Worm (Caenorhabditis elegans) whole organism, late embryonic: ENCODE data around the gene Y113G7B.27.

Experiments
- C38D4.7 ChIP-seq: fragments of 200-800 bp; sonication (Bioruptor generic); optimal IDR thresholded peaks from 2 replicates; lab custom pipeline; 2018; ENCODE audit warnings: mild to moderate bottlenecking, missing genetic modification characterization, moderate library complexity, missing compliant biosample characterization
- F13H6.1 ChIP-seq: sonication (generic microtip); optimal IDR thresholded peaks from 2 replicates; lab custom pipeline; 2016; ENCODE audit warnings: missing genetic modification characterization, missing compliant biosample characterization
- T23F11.4 ChIP-seq: fragments of 200-800 bp; sonication (Bioruptor generic); optimal IDR thresholded peaks from 2 replicates; lab custom pipeline; 2018; ENCODE audit warnings: mild to moderate bottlenecking, missing genetic modification characterization, missing compliant biosample characterization
- Y22D7AL.16 ChIP-seq: sonication (generic microtip); optimal IDR thresholded peaks from 2 replicates; lab custom pipeline; 2016; ENCODE audit warnings: missing genetic modification characterization, missing compliant biosample characterization
- ceh-18 ChIP-seq: sonication (generic microtip); optimal IDR thresholded peaks from 2 replicates; lab custom pipeline; 2016; ENCODE audit warnings: missing genetic modification characterization, missing compliant biosample characterization
- ceh-2 ChIP-seq: sonication (generic microtip); optimal IDR thresholded peaks from 2 replicates; lab custom pipeline; 2016; ENCODE audit warnings: missing genotype, missing genetic modification characterization, missing compliant biosample characterization
- ceh-48 ChIP-seq: sonication (generic microtip); optimal IDR thresholded peaks from 2 replicates; lab custom pipeline; 2016; ENCODE audit warnings: missing genetic modification characterization, inconsistent platforms, missing compliant biosample characterization
- ceh-6 ChIP-seq: fragments of 200-800 bp; sonication (Bioruptor generic); optimal IDR thresholded peaks from 2 replicates; lab custom pipeline; 2018; ENCODE audit warnings: mild to moderate bottlenecking, missing genetic modification characterization, missing compliant biosample characterization
- che-1 ChIP-seq: sonication (generic microtip); optimal IDR thresholded peaks from 2 replicates; lab custom pipeline; 2016; ENCODE audit warnings: mild to moderate bottlenecking, missing genetic modification characterization, missing compliant biosample characterization
- elt-2 ChIP-seq: sonication (generic microtip); optimal IDR thresholded peaks from 2 replicates; lab custom pipeline; 2016; ENCODE audit warnings: missing genetic modification reagents, missing genetic modification characterization, missing compliant biosample characterization
- eyg-1 ChIP-seq: sonication (generic microtip); optimal IDR thresholded peaks from 2 replicates; lab custom pipeline; 2016; ENCODE audit warnings: missing genotype, missing genetic modification characterization, missing compliant biosample characterization
- fax-1 ChIP-seq: sonication (generic microtip); optimal IDR thresholded peaks from 2 replicates; lab custom pipeline; 2016; ENCODE audit warnings: missing genotype, missing genetic modification characterization, missing compliant biosample characterization
- fkh-10 ChIP-seq: fragments of 150-350 bp; optimal IDR thresholded peaks from 2 replicates; lab custom pipeline; 2014; ENCODE audit warnings: missing biosample characterization, missing genetic modification reagents, missing genetic modification characterization
- gmeb-2 ChIP-seq: sonication (generic microtip); optimal IDR thresholded peaks from 2 replicates; lab custom pipeline; 2016; ENCODE audit warnings: missing genetic modification characterization, inconsistent platforms, missing compliant biosample characterization
- hlh-30 ChIP-seq: sonication (generic microtip); optimal IDR thresholded peaks from 2 replicates; lab custom pipeline; 2017; ENCODE audit warnings: antibody characterized with exemption, missing genetic modification characterization, missing compliant biosample characterization; ENCODE audit not compliant: insufficient read depth
- hlh-6 ChIP-seq: sonication (generic microtip); optimal IDR thresholded peaks from 2 replicates; lab custom pipeline; 2016; ENCODE audit warnings: missing genotype, missing genetic modification characterization, missing compliant biosample characterization
- hlh-8 ChIP-seq: sonication (generic microtip); optimal IDR thresholded peaks from 2 replicates; lab custom pipeline; 2016; ENCODE audit warnings: missing genotype, missing genetic modification characterization, missing compliant biosample characterization
- lim-6 ChIP-seq: sonication (generic microtip); optimal IDR thresholded peaks from 2 replicates; lab custom pipeline; 2016; ENCODE audit warnings: missing genetic modification characterization, missing compliant biosample characterization
- madf-2 ChIP-seq: sonication (generic microtip); optimal IDR thresholded peaks from 2 replicates; lab custom pipeline; 2017; ENCODE audit warnings: missing genetic modification characterization, missing compliant biosample characterization
- mec-3 ChIP-seq: sonication (generic microtip); optimal IDR thresholded peaks from 2 replicates; lab custom pipeline; 2016; ENCODE audit warnings: borderline replicate concordance, missing genetic modification characterization, missing compliant biosample characterization
- nfya-1 ChIP-seq: sonication (generic microtip); optimal IDR thresholded peaks from 2 replicates; lab custom pipeline; 2017; ENCODE audit warnings: missing genetic modification characterization, mild to moderate bottlenecking, missing compliant biosample characterization, antibody characterized with exemption, moderate library complexity
- nhr-232 ChIP-seq: sonication (generic microtip); optimal IDR thresholded peaks from 2 replicates; lab custom pipeline; 2016; ENCODE audit warnings: missing genetic modification characterization, missing compliant biosample characterization
- odd-2 ChIP-seq: sonication (generic microtip); optimal IDR thresholded peaks from 2 replicates; lab custom pipeline; 2017; ENCODE audit warnings: antibody characterized with exemption, mild to moderate bottlenecking, missing genetic modification characterization, missing compliant biosample characterization
- pha-4 ChIP-seq: fragments of 150-350 bp; optimal IDR thresholded peaks from 2 replicates; lab custom pipeline; 2018; ENCODE audit warnings: missing biosample characterization, missing genetic modification reagents, missing genetic modification characterization
- ref-2 ChIP-seq: sonication (generic microtip); optimal IDR thresholded peaks from 2 replicates; lab custom pipeline; 2016; ENCODE audit warnings: missing genetic modification characterization, missing compliant biosample characterization
- sdc-2 ChIP-seq: sonication (generic microtip); optimal IDR thresholded peaks from 2 replicates; lab custom pipeline; 2016; ENCODE audit warnings: missing genotype, missing genetic modification characterization, missing compliant biosample characterization
- sox-2 ChIP-seq: fragments of 200-800 bp; sonication (Bioruptor generic); IDR thresholded peaks from 2 replicates; pipeline ENCODE4 v1.3.6; 2022; ENCODE audit warnings: missing genetic modification reagents, missing genetic modification characterization, missing compliant biosample characterization
- sox-4 ChIP-seq: sonication (generic microtip); optimal IDR thresholded peaks from 2 replicates; lab custom pipeline; 2017; ENCODE audit warnings: mild to moderate bottlenecking, missing genetic modification characterization, inconsistent platforms, missing compliant biosample characterization
- syd-9 ChIP-seq: sonication (generic microtip); optimal IDR thresholded peaks from 2 replicates; lab custom pipeline; 2016; ENCODE audit warnings: mild to moderate bottlenecking, missing genetic modification characterization, moderate library complexity, missing compliant biosample characterization
- tbx-2 ChIP-seq: sonication (generic microtip); optimal IDR thresholded peaks from 2 replicates; lab custom pipeline; 2016; ENCODE audit warnings: missing genetic modification characterization, missing compliant biosample characterization
- unc-42 ChIP-seq: sonication (generic microtip); optimal IDR thresholded peaks from 2 replicates; lab custom pipeline; 2016; ENCODE audit warnings: missing genotype, missing genetic modification characterization, missing compliant biosample characterization
- zip-5 ChIP-seq: sonication (generic microtip); optimal IDR thresholded peaks from 2 replicates; lab custom pipeline; 2016; ENCODE audit warnings: missing genetic modification characterization, missing compliant biosample characterization

The Y113G7B.27 gene

ce11 chrV:20192102-20192880, at the start of gene Y113G7B.27, which contains the start of gene fbxa-115:
Gene Y113G7B.27 (plus strand): TSS chrV:20192830.
Gene fbxa-115 (minus strand): TSS chrV:20192152.
- no peak for TF ChIP-seq fkh-10 (GFP tag; lab: Kevin White, UChicago)
- no peak for TF ChIP-seq tbx-2 (tag; lab: Kevin White, UChicago)
- TF ChIP-seq sdc-2 = no peak

- TF ChIP-seq ceh-48 (tag; lab: Kevin White, UChicago) (no peak), che-1 (tag; lab: Kevin White, UChicago) (no peak), unc-42 (tag; lab: Kevin White, UChicago) (no peak), odd-2 (tag; lab: Kevin White, UChicago) (no peak), Y22D7AL.16 (tag; lab: Kevin White, UChicago) (no peak), sdc-2 (no peak), nhr-232 (tag; lab: Kevin White, UChicago) (no peak), ceh-18 (tag; lab: Kevin White, UChicago) (no peak), hlh-8 (tag; lab: Kevin White, UChicago) (no peak), ref-2 (tag; lab: Kevin White, UChicago) (no peak), lim-6 (tag; lab: Kevin White, UChicago) (no peak), C38D4.7 (GFP tag; lab: Kevin White, UChicago) (no peak), zip-5 (tag; lab: Kevin White, UChicago) (no peak), ceh-2 (tag; lab: Kevin White, UChicago) (no peak), T23F11.4 (no peak), gmeb-2 (tag; lab: Kevin White, UChicago) (no peak), syd-9 (tag; lab: Kevin White, UChicago) (no peak), hlh-30 (no peak)
Observed at ce11 chrV:20143711-20144110, 48.9 kb upstream of the Y113G7B.27 start.

ce11 chrV:20147662-20148245, 44.9 kb upstream of the Y113G7B.27 start, which contains the start of gene Y113G7A.13:
Gene Y113G7A.13 (plus strand): TSS chrV:20148195.
- TF ChIP-seq madf-2 (tag; lab: Kevin White, UChicago) (no peak), pha-4 (no peak), hlh-6 (tag; lab: Kevin White, UChicago) (no peak), elt-2 (tag; lab: Kevin White, UChicago) (peak; percentile 42)

- TF ChIP-seq unc-42 (tag; lab: Kevin White, UChicago) = no peak
- TF ChIP-seq ceh-6 (GFP tag; lab: Kevin White, UChicago) = no peak
- no peak for TF ChIP-seq elt-2 (tag; lab: Kevin White, UChicago)
- no peak for TF ChIP-seq eyg-1
- no peak for TF ChIP-seq fkh-10 (GFP tag; lab: Kevin White, UChicago)
- no peak for TF ChIP-seq mec-3 (tag; lab: Kevin White, UChicago)
- TF ChIP-seq fax-1 (tag; lab: Kevin White, UChicago) = no peak
- TF ChIP-seq F13H6.1 (tag; lab: Kevin White, UChicago) = no peak
- no peak for TF ChIP-seq nfya-1 (tag; lab: Kevin White, UChicago)
- TF ChIP-seq sox-2 (GFP tag; lab: Robert Waterston, UW) = no peak
- TF ChIP-seq sox-4 = no peak
- no peak for TF ChIP-seq sdc-2
- no peak for TF ChIP-seq ceh-48 (tag; lab: Kevin White, UChicago)
- TF ChIP-seq, all 69 proteins: peak for 0
Observed at ce11 chrV:20151432-20151831, 41.2 kb upstream of the Y113G7B.27 start, which contains the start of gene F19B2.7. Gene F19B2.7 (plus strand): TSS chrV:20151732.
